Worm (Caenorhabditis elegans): Measurements from ENCODE around the gene F58G1.7.

F58G1.7 gene

ce11 chrII:12944587-12945126, 3.4 kb downstream of the F58G1.7 start (continued):
- TF ChIP-seq cey-2 (tag; optimal IDR thresholded peaks at IDR 0.05; ENCODE audit: borderline replicate concordance, insufficient read depth) (no peak), hif-1 (tag; optimal IDR thresholded peaks at IDR 0.05) (peak; percentile 70 to 81), spr-1 (tag; optimal IDR thresholded peaks at IDR 0.05) (peak; percentile 94), skn-1 (tag; optimal IDR thresholded peaks at IDR 0.05) (no peak), T20F7.1 (GFP tag; optimal IDR thresholded peaks at IDR 0.05) (no peak), lin-38 (GFP tag; IDR thresholded peaks at IDR 0.05) (peak; percentile 88), Y75B8A.6 (GFP tag; IDR thresholded peaks at IDR 0.05) (peak; percentile 80; the same call in 1 of the 2 replicates), F37D6.2 (tag; optimal IDR thresholded peaks at IDR 0.05) (peak; percentile 82), dve-1 (tag; optimal IDR thresholded peaks at IDR 0.05; ENCODE audit: insufficient read depth) (peak; percentile 97), F49E8.2 (tag; optimal IDR thresholded peaks at IDR 0.05; ENCODE audit: borderline replicate concordance) (peak; percentile 94), ama-1 (optimal IDR thresholded peaks at IDR 0.05) (peak; percentile 100), rbr-2 (tag; optimal IDR thresholded peaks at IDR 0.05) (peak; percentile 88), nhr-111 (GFP tag; optimal IDR thresholded peaks at IDR 0.05) (peak; percentile 95), fos-1 (tag; optimal IDR thresholded peaks at IDR 0.05) (peak; percentile 18), zag-1 (tag; optimal IDR thresholded peaks at IDR 0.05) (no peak), ztf-7 (tag; optimal IDR thresholded peaks at IDR 0.05) (peak; percentile 38), ceh-28 (tag; optimal IDR thresholded peaks at IDR 0.05) (peak; percentile 30), dmd-6 (GFP tag; IDR thresholded peaks at IDR 0.05) (peak; percentile 90; the same call in 1 of the 2 replicates), zip-11 (GFP tag; IDR thresholded peaks at IDR 0.05) (no peak), nhr-6 (tag; optimal IDR thresholded peaks at IDR 0.05) (peak; percentile 87), unc-130 (GFP tag; optimal IDR thresholded peaks at IDR 0.05) (peak; percentile 90), nhr-11 (tag; optimal IDR thresholded peaks at IDR 0.05) (peak; percentile 60), unc-39 (tag; optimal IDR thresholded peaks at IDR 0.05) (peak; percentile 46), nhr-41 (GFP tag; IDR thresholded peaks at IDR 0.05) (peak; percentile 89), T26A8.4 (GFP tag; IDR thresholded peaks at IDR 0.05) (peak; percentile 99), vab-7 (GFP tag; IDR thresholded peaks at IDR 0.05) (peak; percentile 79; the same call in 1 of the 2 replicates), aly-2 (tag; optimal IDR thresholded peaks at IDR 0.05) (peak; percentile 62), lin-13 (GFP tag; optimal IDR thresholded peaks at IDR 0.05) (peak; percentile 88), ceh-44 (GFP tag; IDR thresholded peaks at IDR 0.05) (peak; percentile 93), daf-12 (tag; optimal IDR thresholded peaks at IDR 0.05) (no peak), mxl-3 (GFP tag; optimal IDR thresholded peaks at IDR 0.05) (peak; percentile 90), zip-2 (tag; optimal IDR thresholded peaks at IDR 0.05) (peak; percentile 76), egl-43 (GFP tag; IDR thresholded peaks at IDR 0.05) (peak; percentile 96), nhr-28 (tag; optimal IDR thresholded peaks at IDR 0.05) (peak; percentile 72), arid-1 (GFP tag; conservative IDR thresholded peaks at IDR 0.05) (peak; percentile 86), Y48G9A.11 (GFP tag; IDR thresholded peaks at IDR 0.05) (peak; percentile 90), nhr-48 (tag; optimal IDR thresholded peaks at IDR 0.05) (peak; percentile 92), lin-29 (GFP tag; IDR thresholded peaks at IDR 0.05) (peak; percentile 68; the same call in 1 of the 2 replicates), ctbp-1 (GFP tag; IDR thresholded peaks at IDR 0.05) (peak; percentile 93), F26F4.8 (GFP tag; conservative IDR thresholded peaks at IDR 0.05) (no peak), unc-62 (GFP tag; optimal IDR thresholded peaks at IDR 0.05 in 1 of 2) (peak in 1 of 2 experiments; percentile 94), unc-62 (tag; optimal IDR thresholded peaks at IDR 0.05) (no peak), Y5F2A.4 (GFP tag; optimal IDR thresholded peaks at IDR 0.05) (peak; percentile 49), Y105C5A.15 (GFP tag; IDR thresholded peaks at IDR 0.05) (no peak; the same call in 1 of the 2 replicates), lir-3 (tag; optimal IDR thresholded peaks at IDR 0.05) (peak; percentile 82), zfp-2 (tag; optimal IDR thresholded peaks at IDR 0.05) (peak; percentile 83), ceh-32 (tag; optimal IDR thresholded peaks at IDR 0.05; ENCODE audit: poor library complexity) (peak; percentile 23), saeg-2 (GFP tag; IDR thresholded peaks at IDR 0.05) (peak; percentile 84), ceh-82 (tag; optimal IDR thresholded peaks at IDR 0.05) (no peak), madf-5 (GFP tag; IDR thresholded peaks at IDR 0.05) (peak; percentile 90 to 93), gei-8 (GFP tag; optimal IDR thresholded peaks at IDR 0.05) (peak; percentile 90)

Data from whole organism, L4 larva.